Fruit fly (Drosophila melanogaster) whole organism, wandering third instar larva: ENCODE results near the gene CG7379.

ENCODE experiments used
- Hnf4 ChIP-seq: fragments of 200-800 bp; sonication (Bioruptor generic); optimal IDR thresholded peaks from 2 replicates; lab custom pipeline; 2016; ENCODE audit warnings: missing biosample characterization, mild to moderate bottlenecking, missing genetic modification characterization
- Myc ChIP-seq: fragments of >200 bp; optimal IDR thresholded peaks from 2 replicates; lab custom pipeline; 2017

- TF ChIP-seq Myc (lab: Kevin White, UChicago) (no peak), Hnf4 (no peak)
Measured at dm6 chr3R:17814191-17814923, 16.3 kb upstream of the CG7379 start.
